Worm (Caenorhabditis elegans): Measurements from ENCODE around the gene ZK856.14.

- TF ChIP-seq flt-1 (GFP tag; IDR thresholded peaks at IDR 0.05) = no peak
- no peak for TF ChIP-seq pes-1 (GFP tag; IDR thresholded peaks at IDR 0.05)
- TF ChIP-seq B0310.2 (tag; optimal IDR thresholded peaks at IDR 0.05) = no peak
- TF ChIP-seq ets-7 (tag; optimal IDR thresholded peaks at IDR 0.05) = no peak
- no peak for TF ChIP-seq F13C5.2 (tag; optimal IDR thresholded peaks at IDR 0.05)
- TF ChIP-seq ama-1 (optimal IDR thresholded peaks at IDR 0.05) = no peak
- no peak for TF ChIP-seq sea-1 (GFP tag; conservative IDR thresholded peaks at IDR 0.05)
- TF ChIP-seq hmg-4 (GFP tag; optimal IDR thresholded peaks at IDR 0.05) = no peak
- no peak for TF ChIP-seq tbx-11 (GFP tag; IDR thresholded peaks at IDR 0.05)
- no peak for TF ChIP-seq ceh-36 (tag; optimal IDR thresholded peaks at IDR 0.05)
- TF ChIP-seq tbx-37 (GFP tag; conservative IDR thresholded peaks at IDR 0.05) = no peak
- no peak for TF ChIP-seq hnd-1 (tag; optimal IDR thresholded peaks at IDR 0.05)
- no peak for TF ChIP-seq scrt-1 (GFP tag; IDR thresholded peaks at IDR 0.05)
- TF ChIP-seq ceh-13 (GFP tag; optimal IDR thresholded peaks at IDR 0.05) = no peak
Measured at ce11 chrV:10212027-10212426, 4.8 kb upstream of the ZK856.14 start, which contains the start of gene zhit-3.
